Worm (Caenorhabditis elegans): ENCODE measurements around the gene cal-3.

The cal-3 gene

DNA sequence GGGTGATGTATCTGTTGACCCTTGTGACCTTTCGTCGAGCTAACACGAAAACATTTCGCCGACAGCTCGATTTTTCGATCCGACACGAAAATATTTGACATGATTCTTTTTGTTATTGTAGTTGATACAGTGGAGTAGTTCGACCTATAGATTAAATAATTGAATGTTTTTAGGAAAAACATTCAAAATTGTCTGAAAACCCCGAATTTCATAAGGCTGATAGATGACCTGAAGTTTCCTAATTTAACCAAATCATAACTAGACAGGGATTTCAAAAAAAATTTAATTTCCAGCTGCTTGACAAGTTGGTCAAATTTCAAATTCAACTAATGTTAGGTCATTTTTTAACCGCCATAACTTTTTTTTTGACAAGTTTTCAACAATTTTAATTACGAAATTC, at the start of gene cal-3:
TSS of gene cal-3 (minus strand) at position 101 of the 400 bp plus-strand sequence.
- TF ChIP-seq him-1 (tag; optimal IDR thresholded peaks at IDR 0.05) (no peak), dao-5 (tag; optimal IDR thresholded peaks at IDR 0.05) (no peak), W03F9.2 (tag; optimal IDR thresholded peaks at IDR 0.05) (no peak)

DNA sequence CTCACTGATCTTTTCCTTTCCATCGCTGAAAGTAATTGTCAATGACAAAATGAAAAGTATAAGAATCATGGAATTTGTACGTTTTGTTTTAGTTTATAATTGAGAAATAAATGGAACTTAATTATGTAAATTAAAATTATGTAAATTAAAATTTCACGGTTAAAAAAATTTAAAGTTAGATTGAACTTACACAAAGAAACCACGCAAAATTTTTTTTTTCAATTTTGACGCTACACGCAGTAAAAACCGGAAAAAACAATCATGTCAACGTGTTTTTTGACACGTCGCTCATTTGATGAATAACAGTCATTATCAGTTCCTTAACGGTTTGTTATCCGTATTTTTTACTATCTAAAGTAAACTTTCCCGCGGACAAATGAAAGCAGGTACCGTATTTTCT, 46.2 kb upstream of the cal-3 start, which contains the start of the genes F37C4.8 and oac-23:
TSS of gene F37C4.8 (minus strand) at position 101 of the 400 bp plus-strand sequence.
TSS of gene oac-23 (plus strand) at position 323 of the 400 bp plus-strand sequence.
- TF ChIP-seq dao-5 (tag; optimal IDR thresholded peaks at IDR 0.05) = no peak
- no peak for TF ChIP-seq W03F9.2 (tag; optimal IDR thresholded peaks at IDR 0.05)
- no peak for TF ChIP-seq him-1 (tag; optimal IDR thresholded peaks at IDR 0.05)

DNA sequence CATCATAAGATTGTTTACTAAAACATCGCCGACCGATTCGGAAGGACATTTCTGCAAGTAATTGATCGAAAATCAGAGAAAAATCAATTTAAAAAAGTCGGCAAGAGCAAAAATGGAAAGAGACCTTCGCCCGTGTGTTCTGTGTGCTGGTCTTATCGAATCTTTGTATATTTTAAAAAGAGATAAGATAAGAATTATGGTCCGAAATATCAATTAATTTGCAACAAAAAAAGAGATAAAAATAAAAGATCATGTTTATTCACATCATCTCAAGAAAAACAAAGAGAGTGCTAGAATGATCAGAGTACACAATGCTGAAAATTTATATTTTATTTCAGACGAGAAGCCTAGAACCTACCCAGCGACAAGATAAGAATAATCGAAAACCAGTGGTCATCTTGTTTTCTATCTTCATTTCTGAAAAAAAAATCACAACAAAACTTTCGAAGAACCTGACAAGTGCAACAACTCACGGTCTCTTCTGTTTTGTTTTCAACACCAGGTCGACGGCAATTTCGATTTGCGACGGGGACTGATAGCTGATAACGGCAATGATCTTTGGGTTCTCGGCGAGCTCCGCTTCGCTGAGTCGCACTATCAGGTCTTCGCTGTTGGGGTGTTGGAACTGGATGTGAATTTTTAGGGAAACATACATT, 43.4 kb upstream of the cal-3 start, which contains the start of gene F37C4.6:
TSS of gene F37C4.6 (minus strand) at position 51 of the 656 bp plus-strand sequence.
- no peak for TF ChIP-seq dao-5 (tag; optimal IDR thresholded peaks at IDR 0.05)
- no peak for TF ChIP-seq him-1 (tag; optimal IDR thresholded peaks at IDR 0.05)
- TF ChIP-seq W03F9.2 (tag; optimal IDR thresholded peaks at IDR 0.05) = no peak

DNA sequence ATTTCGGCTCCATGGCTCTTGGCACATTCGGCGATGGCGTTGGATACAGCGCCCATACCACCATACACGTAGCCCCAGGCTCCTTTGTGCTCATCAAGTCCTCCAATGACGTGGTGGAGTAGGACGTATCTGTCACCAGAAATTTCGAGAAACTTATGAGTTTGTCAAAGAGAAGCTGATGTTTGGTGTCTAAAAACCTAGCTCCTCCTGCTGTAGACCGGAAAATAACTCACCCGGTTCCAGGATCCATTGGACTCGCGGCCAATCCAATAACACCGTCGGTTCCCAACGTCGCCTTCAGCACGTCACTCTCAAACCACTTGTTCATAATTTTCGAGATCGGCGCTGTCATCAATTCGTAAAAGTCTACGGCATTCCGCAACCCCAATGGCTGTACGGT, 42.0 kb upstream of the cal-3 start:
- TF ChIP-seq him-1 (tag; optimal IDR thresholded peaks at IDR 0.05) (no peak), dao-5 (tag; optimal IDR thresholded peaks at IDR 0.05) (no peak), W03F9.2 (tag; optimal IDR thresholded peaks at IDR 0.05) (no peak)

DNA sequence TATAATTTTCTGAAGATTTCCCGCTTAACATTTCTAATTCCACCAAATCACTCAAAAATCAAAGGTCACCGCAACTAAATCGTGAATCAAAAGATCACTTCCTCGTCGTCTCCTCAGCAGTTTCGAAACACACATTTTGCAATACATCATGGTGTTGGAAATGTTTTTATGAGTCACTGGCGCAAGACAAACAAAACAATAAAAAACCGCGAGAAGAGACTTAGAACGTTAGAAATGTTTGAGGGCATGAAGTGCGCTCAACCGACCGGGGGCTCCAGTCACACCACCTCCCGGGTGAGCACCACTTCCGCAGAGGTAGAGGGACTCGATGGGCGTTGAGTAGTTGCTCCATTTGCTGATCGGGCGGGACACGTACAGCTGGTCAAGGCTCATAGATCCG, 40.3 kb upstream of the cal-3 start:
- TF ChIP-seq dao-5 (tag; optimal IDR thresholded peaks at IDR 0.05) = no peak
- no peak for TF ChIP-seq him-1 (tag; optimal IDR thresholded peaks at IDR 0.05)
- no peak for TF ChIP-seq W03F9.2 (tag; optimal IDR thresholded peaks at IDR 0.05)

DNA sequence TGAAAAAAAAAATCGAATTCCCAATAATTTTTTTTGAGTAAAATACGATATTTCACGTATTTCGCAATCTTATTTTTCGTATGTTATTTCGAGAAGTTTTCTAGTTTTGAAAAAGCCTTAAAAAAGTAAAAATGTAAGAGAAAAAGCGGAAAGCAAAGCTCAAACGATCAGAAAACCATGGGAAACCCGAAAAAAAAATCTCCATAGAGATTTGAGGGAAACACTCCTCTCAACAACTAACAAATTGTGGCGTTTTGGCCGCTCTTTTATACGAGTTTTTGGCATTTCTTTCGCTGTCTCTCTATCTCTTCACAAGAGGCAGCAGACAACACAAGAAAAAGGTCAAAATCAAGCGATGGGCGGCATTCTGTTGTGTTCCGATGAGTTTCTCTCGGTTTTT, 39.5 kb upstream of the cal-3 start:
- TF ChIP-seq dao-5 (tag; optimal IDR thresholded peaks at IDR 0.05) (no peak), W03F9.2 (tag; optimal IDR thresholded peaks at IDR 0.05) (no peak), him-1 (tag; optimal IDR thresholded peaks at IDR 0.05) (no peak)

DNA sequence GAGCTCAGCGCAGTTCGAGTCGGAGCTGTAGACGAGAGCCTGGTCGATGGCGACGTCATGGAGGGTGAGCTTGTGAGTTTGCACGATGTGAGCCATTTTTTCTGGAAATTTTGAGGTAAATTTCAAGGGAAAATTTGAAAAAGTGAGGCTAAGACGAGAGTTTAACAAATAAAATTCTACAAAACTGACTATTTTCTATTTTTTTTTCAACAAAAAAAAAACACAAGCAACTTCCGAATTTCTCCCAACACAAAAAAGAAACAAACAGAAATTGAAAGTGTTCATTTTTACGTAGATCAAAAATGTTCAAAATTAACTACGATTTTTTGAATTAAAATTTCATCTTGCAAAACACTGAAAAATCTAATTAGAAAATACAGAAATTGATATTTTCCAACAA, 38.7 kb upstream of the cal-3 start, which contains the start of gene F37C4.5:
TSS of gene F37C4.5 (minus strand) at position 101 of the 400 bp plus-strand sequence.
- no peak for TF ChIP-seq dao-5 (tag; optimal IDR thresholded peaks at IDR 0.05)
- TF ChIP-seq W03F9.2 (tag; optimal IDR thresholded peaks at IDR 0.05) = no peak
- no peak for TF ChIP-seq him-1 (tag; optimal IDR thresholded peaks at IDR 0.05)

DNA sequence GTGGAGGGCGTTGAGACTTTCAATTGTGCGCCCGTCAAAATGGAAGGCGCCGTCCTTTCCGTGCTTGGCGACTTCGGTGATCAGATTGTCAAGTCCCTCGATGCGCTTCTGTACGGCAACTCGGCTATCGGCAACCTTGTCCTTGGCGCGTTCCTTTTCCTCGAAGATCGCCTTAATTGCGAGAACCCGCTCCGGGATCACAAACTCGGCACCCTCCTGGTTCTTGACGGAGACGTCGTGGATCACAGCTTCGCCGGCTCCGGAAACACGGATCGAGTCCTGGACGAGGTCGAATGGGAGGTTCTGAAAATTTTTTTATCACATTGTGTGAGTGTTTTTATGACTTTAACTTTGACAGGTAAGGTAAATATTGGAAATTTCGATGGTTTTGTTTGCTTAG, 38.2 kb upstream of the cal-3 start:
- no peak for TF ChIP-seq dao-5 (tag; optimal IDR thresholded peaks at IDR 0.05)
- TF ChIP-seq him-1 (tag; optimal IDR thresholded peaks at IDR 0.05) = no peak
- TF ChIP-seq W03F9.2 (tag; optimal IDR thresholded peaks at IDR 0.05) = no peak

DNA sequence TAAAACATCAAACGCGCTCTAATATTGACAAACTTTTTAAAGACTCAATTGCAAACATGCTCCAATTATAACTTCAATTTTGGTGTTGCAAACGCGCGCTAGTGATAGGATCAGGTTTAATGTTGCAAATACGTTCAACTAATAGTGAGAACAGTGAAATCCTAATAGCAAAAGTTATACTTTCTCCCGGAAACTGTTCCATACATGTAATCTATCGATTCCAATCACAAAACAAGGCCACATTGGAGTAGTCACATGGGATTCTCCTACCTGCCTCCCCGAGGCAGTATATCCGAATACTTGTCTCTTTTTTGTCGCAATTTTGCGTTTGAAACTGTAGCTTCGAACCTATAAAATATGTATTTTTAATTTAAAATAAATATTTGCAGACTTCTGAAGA, 34.9 kb upstream of the cal-3 start:
- TF ChIP-seq W03F9.2 (tag; optimal IDR thresholded peaks at IDR 0.05) (no peak), him-1 (tag; optimal IDR thresholded peaks at IDR 0.05) (no peak), dao-5 (tag; optimal IDR thresholded peaks at IDR 0.05) (no peak)

DNA sequence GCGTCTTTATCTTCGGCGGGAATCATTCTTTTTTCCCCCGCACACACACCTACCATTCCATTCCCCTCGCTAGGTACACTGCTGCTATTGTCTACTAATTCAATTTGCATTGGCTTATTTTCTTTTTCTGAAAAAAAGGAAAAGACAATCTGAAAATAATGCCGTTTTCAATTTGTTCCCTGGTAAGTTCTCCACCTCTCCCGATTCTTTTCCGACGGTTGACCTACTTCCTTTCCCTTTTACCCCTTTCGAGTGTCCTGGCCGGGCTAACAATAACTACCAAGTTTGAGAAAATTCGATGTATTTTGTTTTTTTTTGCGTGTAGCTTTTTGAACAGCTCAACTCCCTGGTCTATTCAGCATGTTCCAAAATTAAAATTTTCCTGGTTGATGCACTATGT, 32.3 kb upstream of the cal-3 start, which contains the start of gene F37C4.4:
TSS of gene F37C4.4 (plus strand) at position 58 of the 400 bp plus-strand sequence.
- no peak for TF ChIP-seq him-1 (tag; optimal IDR thresholded peaks at IDR 0.05)

DNA sequence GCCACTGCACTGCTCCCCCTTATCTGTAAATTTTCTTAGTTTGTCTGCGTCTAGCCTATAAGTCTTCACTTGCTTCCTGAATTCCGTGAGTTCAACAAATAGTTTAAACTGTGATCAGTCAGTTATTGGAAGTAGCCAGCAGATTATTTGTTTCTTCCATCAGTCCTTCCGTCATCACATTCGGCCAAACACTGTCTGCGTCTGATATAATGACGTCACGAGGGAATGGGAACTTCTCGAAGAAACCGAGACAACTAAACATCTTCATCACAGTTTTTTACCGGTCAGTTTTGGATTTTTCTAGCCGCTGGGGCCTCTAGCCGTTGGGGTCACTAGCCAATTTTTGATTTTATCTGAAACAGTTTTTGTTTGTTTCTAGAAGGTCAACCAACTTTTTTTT, 31.1 kb upstream of the cal-3 start:
- TF ChIP-seq him-1 (tag; optimal IDR thresholded peaks at IDR 0.05) = no peak
- no peak for TF ChIP-seq dao-5 (tag; optimal IDR thresholded peaks at IDR 0.05)
- TF ChIP-seq W03F9.2 (tag; optimal IDR thresholded peaks at IDR 0.05) = no peak

DNA sequence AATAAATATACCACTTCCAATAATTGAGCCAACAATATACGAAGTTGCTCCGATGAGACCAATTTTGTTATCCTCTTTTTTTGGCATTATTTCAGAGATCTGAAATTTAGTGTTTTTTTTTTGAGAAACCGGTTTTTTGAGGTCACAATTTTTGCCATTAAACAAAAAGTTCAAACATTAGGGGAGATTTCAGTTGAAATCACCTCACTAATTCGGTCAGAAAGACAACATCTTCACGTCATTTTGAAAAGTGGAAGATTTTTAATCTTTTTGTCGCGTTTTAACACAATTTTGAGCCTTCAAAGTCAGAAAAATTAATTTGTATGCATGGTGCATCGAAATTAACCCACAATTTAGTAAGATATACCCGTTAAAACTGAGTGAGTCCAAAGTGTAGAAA, 30.0 kb upstream of the cal-3 start, which contains the start of gene aat-8:
TSS of gene aat-8 (minus strand) at position 101 of the 400 bp plus-strand sequence.
- TF ChIP-seq him-1 (tag; optimal IDR thresholded peaks at IDR 0.05) (no peak), W03F9.2 (tag; optimal IDR thresholded peaks at IDR 0.05) (no peak), dao-5 (tag; optimal IDR thresholded peaks at IDR 0.05) (no peak)

DNA sequence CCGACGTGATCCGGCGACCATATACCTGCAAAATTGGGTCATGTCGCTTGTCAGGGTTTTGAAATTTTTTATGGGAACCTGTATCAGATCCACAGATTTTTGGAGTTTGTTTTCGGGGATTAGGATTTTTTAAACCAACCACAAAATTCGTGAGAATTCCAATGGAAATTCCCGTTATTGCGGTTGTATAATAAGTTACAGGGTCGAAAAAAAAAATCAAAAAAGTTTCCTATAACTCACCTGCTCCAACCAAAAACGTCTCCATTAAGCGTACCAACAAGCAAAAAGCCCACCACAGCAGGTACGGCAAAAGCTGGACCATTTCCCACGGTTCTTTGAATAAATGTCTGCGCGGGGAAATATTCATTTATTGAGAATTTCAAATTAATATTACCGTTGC, 28.0 kb upstream of the cal-3 start:
- TF ChIP-seq him-1 (tag; optimal IDR thresholded peaks at IDR 0.05) (no peak), W03F9.2 (tag; optimal IDR thresholded peaks at IDR 0.05) (no peak), dao-5 (tag; optimal IDR thresholded peaks at IDR 0.05) (no peak)

DNA sequence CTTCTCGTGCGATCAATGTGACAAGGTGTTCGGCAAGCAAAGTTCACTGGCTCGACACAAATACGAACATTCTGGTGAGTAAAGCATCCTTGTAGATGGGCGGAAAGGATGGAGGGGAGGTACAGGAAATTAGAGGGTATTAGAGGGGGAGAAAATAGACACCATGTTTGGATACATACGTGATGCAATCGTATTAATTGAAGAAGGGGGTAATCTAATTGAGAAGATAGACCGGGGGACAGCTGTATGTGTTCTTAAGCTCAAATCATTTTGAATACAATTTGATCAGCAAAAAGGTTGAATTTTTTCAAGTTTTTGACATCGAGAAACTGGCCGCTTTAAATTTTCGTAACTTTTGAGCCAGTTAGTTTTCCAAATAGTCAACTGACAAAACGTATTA, 25.5 kb upstream of the cal-3 start:
- no peak for TF ChIP-seq W03F9.2 (tag; optimal IDR thresholded peaks at IDR 0.05)
- no peak for TF ChIP-seq dao-5 (tag; optimal IDR thresholded peaks at IDR 0.05)
- TF ChIP-seq him-1 (tag; optimal IDR thresholded peaks at IDR 0.05) = no peak

DNA sequence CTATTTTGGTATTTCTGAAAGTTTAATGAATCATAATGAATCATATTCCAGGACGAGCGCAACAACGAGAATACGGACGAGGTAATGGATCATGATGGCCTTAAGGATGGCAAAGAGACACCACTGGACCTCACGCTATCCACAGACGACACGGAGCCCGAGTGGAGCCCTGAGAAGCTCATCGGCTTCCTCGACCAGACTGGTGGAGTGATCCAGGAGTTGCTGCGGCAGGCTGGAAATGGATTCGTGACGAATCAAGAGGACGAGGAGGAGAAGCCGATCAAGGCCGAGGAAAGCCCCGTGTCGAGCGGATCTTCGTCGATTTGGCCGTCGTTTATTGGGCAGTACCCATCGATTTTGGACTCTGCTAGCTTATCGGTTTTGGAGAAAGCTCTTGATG, 24.6 kb upstream of the cal-3 start:
- TF ChIP-seq W03F9.2 (tag; optimal IDR thresholded peaks at IDR 0.05) = no peak
- TF ChIP-seq him-1 (tag; optimal IDR thresholded peaks at IDR 0.05) = no peak
- no peak for TF ChIP-seq dao-5 (tag; optimal IDR thresholded peaks at IDR 0.05)
